Fruit fly (Drosophila melanogaster) whole organism, adult: ENCODE data around the gene CG33648.

Experiments
- CG11617 ChIP-seq: fragments of 200-800 bp; sonication (Bioruptor generic); optimal IDR thresholded peaks from 2 replicates; lab custom pipeline; 2017; ENCODE audit warnings: mild to moderate bottlenecking, missing biosample characterization, missing genetic modification reagents, missing genetic modification characterization
- CG12768 ChIP-seq: fragments of 200-800 bp; sonication (Bioruptor generic); optimal IDR thresholded peaks from 2 replicates; lab custom pipeline; 2017; ENCODE audit warnings: missing biosample characterization, missing genetic modification characterization, mild to moderate bottlenecking, moderate library complexity, missing genetic modification reagents
- CG14711 ChIP-seq: fragments of 200-800 bp; sonication (Bioruptor generic); optimal IDR thresholded peaks from 2 replicates; lab custom pipeline; 2018; ENCODE audit warnings: missing biosample characterization, mild to moderate bottlenecking, missing genetic modification characterization, moderate library complexity
- CG1620 ChIP-seq: fragments of 200-800 bp; sonication (Bioruptor generic); optimal IDR thresholded peaks from 2 replicates; lab custom pipeline; 2016; ENCODE audit warnings: missing biosample characterization, missing genetic modification characterization
- CG33017 ChIP-seq: fragments of 200-800 bp; sonication (Bioruptor generic); optimal IDR thresholded peaks from 2 replicates; lab custom pipeline; 2018; ENCODE audit warnings: missing biosample characterization, mild to moderate bottlenecking, missing genetic modification characterization, moderate library complexity
- CG5204 ChIP-seq: fragments of 200-800 bp; sonication (Bioruptor generic); optimal IDR thresholded peaks from 2 replicates; lab custom pipeline; 2016; ENCODE audit warnings: missing biosample characterization, missing genetic modification characterization
- CG7045 ChIP-seq: fragments of 200-800 bp; sonication (Bioruptor generic); optimal IDR thresholded peaks from 2 replicates; lab custom pipeline; 2017; ENCODE audit warnings: missing biosample characterization, mild to moderate bottlenecking, missing genetic modification characterization
- CG7101 ChIP-seq: fragments of 200-800 bp; sonication (Bioruptor generic); optimal IDR thresholded peaks from 2 replicates; lab custom pipeline; 2018; ENCODE audit warnings: missing biosample characterization, mild to moderate bottlenecking, missing genetic modification characterization, moderate library complexity
- Clk ChIP-seq: fragments of 200-800 bp; sonication (Bioruptor generic); optimal IDR thresholded peaks from 2 replicates; lab custom pipeline; 2017; ENCODE audit warnings: missing biosample characterization, missing genetic modification characterization
- Crg-1 ChIP-seq: fragments of 200-800 bp; sonication (Bioruptor generic); optimal IDR thresholded peaks from 2 replicates; lab custom pipeline; 2016; ENCODE audit warnings: missing biosample characterization, missing genetic modification characterization
- Hr96 ChIP-seq: fragments of 200-800 bp; sonication (Bioruptor generic); optimal IDR thresholded peaks from 2 replicates; lab custom pipeline; 2016; ENCODE audit warnings: missing biosample characterization, missing genetic modification characterization
- Mnt ChIP-seq: fragments of 200-800 bp; sonication (Bioruptor generic); optimal IDR thresholded peaks from 2 replicates; lab custom pipeline; 2016; ENCODE audit warnings: missing biosample characterization, mild to moderate bottlenecking, missing genetic modification characterization
- bab1 ChIP-seq: fragments of 200-800 bp; sonication (Bioruptor generic); optimal IDR thresholded peaks from 3 replicates; lab custom pipeline; 2019; ENCODE audit warnings: missing biosample characterization, mild to moderate bottlenecking, missing genetic modification characterization, moderate library complexity
- cic ChIP-seq: fragments of 200-800 bp; sonication (Bioruptor generic); optimal IDR thresholded peaks from 2 replicates; lab custom pipeline; 2017; ENCODE audit warnings: missing biosample characterization, mild to moderate bottlenecking, missing genetic modification characterization, moderate library complexity
- cnc ChIP-seq, 2 experiments: fragments of >200 bp; optimal IDR thresholded peaks; 2 replicates each; lab custom pipeline; 2017
- kay ChIP-seq: fragments of 200-800 bp; sonication (Bioruptor generic); peaks from one replicate; lab custom pipeline; 2016; ENCODE audit warnings: missing biosample characterization, missing genetic modification characterization, borderline replicate concordance
- ovo ChIP-seq: fragments of 200-800 bp; sonication (Bioruptor generic); optimal IDR thresholded peaks from 2 replicates; lab custom pipeline; 2016; ENCODE audit warnings: missing biosample characterization, missing genetic modification characterization
- pad ChIP-seq: fragments of 200-800 bp; sonication (Bioruptor generic); optimal IDR thresholded peaks from 3 replicates; lab custom pipeline; 2017; ENCODE audit warnings: missing biosample characterization, missing genetic modification characterization, mild to moderate bottlenecking, moderate library complexity, missing genetic modification reagents
- tj ChIP-seq: fragments of 200-800 bp; sonication (Bioruptor generic); optimal IDR thresholded peaks from 3 replicates; lab custom pipeline; 2017; ENCODE audit warnings: missing biosample characterization, mild to moderate bottlenecking, missing genetic modification characterization, moderate library complexity
- toe ChIP-seq: fragments of 200-800 bp; sonication (Bioruptor generic); optimal IDR thresholded peaks from 2 replicates; lab custom pipeline; 2016; ENCODE audit warnings: missing biosample characterization, missing genetic modification characterization

CG33648 gene

DNA sequence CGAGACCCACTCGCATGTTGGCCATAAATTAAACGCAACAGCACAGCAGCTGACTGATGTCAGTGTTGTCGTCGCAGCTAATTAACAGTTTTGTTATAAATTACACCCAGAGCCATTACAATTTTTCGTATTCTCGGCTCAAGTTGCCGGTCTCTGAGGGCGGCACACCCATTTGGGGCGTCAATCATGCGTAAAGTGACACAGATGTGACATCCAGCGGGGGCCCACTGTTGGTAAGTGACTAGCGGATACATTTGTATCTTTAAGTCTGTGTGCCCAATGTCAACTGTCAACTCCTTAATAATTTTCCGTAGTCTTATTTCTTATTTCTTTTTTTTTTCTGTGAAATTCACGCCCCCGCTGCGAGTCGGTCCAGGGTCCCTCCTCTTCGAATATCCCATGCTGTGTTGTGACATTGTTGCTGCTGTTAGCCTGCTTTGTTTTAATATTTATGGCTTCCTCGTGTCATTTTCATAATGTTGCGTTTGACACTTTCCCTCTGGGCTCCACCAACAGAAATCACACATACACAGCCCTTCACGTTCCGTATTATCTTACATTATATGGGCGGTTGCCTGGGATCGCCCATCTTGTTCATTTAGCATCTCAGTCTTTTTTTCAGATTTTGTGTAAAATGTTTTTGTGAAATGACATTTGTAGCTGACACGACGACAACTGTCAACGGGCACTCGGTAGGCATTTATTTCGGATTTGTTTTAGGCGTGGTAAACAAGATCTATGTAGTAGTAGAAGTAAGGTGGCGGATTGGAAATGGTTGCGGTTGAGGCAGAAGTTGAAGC is 26.5 kb upstream of the CG33648 start:
- TF ChIP-seq cnc (optimal IDR thresholded peaks at IDR 0.05; lab: Kevin White, UChicago) (no peak), Mnt (GFP tag; lab: Kevin White, UChicago) (no peak)

DNA sequence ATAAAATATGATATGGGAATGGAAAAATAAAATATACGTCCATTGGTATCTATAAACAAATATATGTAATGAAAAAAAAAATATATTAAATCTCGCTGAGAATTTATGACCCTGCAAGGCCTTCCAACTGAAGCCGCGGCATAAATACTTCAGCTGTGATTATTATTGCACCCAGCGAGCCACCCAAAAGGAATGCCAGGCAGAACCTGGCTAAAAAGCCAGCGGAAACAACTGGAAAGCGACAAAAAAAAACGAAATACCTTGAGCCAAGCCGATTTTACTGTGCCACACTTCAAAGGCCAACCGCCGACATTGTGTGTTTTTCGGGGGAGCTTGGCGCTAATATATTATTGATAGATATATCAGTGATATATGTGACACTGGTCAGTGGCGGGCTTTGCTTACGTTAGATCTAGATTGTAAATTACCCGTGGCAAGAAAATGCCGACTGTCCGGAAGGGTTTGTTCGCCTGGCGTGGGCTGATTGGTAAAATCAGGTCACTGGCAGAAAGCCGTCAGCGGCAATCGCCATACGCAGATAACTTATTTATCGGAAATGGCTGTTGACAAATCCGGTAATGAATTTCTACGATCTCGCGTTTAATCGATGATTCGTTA is 25.6 kb upstream of the CG33648 start:
- TF ChIP-seq tj (GFP tag; lab: Kevin White, UChicago) (no peak), ovo (GFP tag; lab: Kevin White, UChicago) (no peak), CG7101 (no peak), CG14711 (tag; lab: Kevin White, UChicago) (no peak), toe (GFP tag; lab: Kevin White, UChicago) (no peak), CG5204 (GFP tag; lab: Kevin White, UChicago) (no peak), pad (GFP tag; lab: Kevin White, UChicago) (no peak), Hr96 (GFP tag; lab: Kevin White, UChicago) (no peak), Clk (GFP tag; lab: Kevin White, UChicago) (no peak), CG7045 (GFP tag; lab: Kevin White, UChicago) (no peak), cnc (optimal IDR thresholded peaks at IDR 0.05; lab: Kevin White, UChicago) (no peak), CG12768 (GFP tag; lab: Kevin White, UChicago) (no peak), bab1 (GFP tag; lab: Kevin White, UChicago) (no peak), kay (GFP tag; lab: Kevin White, UChicago) (no peak), Crg-1 (GFP tag; lab: Kevin White, UChicago) (no peak), cic (GFP tag; lab: Kevin White, UChicago) (no peak)

DNA sequence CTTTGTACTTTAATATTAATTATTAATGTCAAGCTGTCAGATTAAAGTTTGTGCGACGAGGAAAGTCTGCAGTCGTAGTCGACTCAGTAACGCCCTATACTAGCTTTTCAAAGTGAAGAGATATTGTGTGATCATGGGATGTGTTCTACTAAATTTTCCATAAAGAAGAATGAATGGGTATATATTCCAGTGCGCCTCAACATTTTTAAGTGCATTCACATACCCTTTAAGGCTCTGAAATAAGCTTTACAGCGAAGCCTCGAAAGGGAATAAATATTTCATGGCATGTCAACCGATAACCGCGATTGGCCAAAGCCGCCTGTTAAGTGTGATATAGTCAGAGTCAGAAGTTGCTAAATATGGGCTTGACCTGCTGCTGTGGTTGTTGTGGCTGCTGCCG is 25.0 kb upstream of the CG33648 start:
- no peak for TF ChIP-seq Hr96 (GFP tag; lab: Kevin White, UChicago)
- no peak for TF ChIP-seq Mnt (GFP tag; lab: Kevin White, UChicago)
- TF ChIP-seq CG12768 (GFP tag; lab: Kevin White, UChicago): no peak
- no peak for TF ChIP-seq CG7101
- no peak for TF ChIP-seq CG7045 (GFP tag; lab: Kevin White, UChicago)
- TF ChIP-seq Crg-1 (GFP tag; lab: Kevin White, UChicago): no peak

DNA sequence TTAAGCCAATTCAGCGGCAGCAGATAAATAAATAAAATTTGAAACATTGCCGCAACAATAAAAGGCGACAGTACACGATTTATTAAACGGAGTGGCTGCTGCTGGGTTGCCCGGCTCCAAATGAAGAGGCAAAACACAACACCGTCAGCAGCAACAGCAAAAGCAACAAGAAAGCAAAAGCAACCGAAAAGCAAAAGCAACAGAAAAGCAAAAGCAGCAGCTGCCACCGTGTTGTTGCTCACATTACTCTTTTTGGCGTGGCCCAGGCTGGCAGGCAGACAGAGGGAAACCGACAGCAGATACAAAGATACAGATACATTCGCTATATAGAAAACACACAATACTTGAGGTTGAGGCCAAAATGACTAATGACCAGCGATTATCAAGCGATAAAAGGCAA is 24.6 kb upstream of the CG33648 start:
- TF ChIP-seq CG14711 (tag; lab: Kevin White, UChicago): no peak
- no peak for TF ChIP-seq CG1620 (GFP tag; lab: Kevin White, UChicago)
- TF ChIP-seq bab1 (GFP tag; lab: Kevin White, UChicago): no peak

DNA sequence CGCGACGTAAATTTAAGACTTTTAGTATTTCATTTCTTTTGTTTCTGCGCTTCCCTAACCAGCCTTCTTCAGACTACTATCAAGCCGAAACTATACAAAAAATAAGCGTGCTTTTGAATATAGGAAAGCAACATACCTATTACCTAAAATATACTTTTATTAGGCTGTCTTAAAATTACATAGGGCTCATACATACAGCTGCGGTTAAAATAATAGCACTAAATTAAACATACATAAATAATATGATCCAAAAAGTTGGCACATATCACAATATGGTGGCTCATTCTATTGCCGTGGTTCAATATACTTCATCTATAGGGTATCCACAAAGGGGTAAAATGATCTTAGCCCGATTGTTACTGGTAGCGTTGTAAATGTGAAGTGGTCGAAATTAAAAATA is 23.7 kb upstream of the CG33648 start:
- TF ChIP-seq CG11617 (no peak), CG1620 (GFP tag; lab: Kevin White, UChicago) (no peak), CG14711 (tag; lab: Kevin White, UChicago) (no peak), cic (GFP tag; lab: Kevin White, UChicago) (no peak), CG7101 (no peak), bab1 (GFP tag; lab: Kevin White, UChicago) (no peak), Mnt (GFP tag; lab: Kevin White, UChicago) (no peak), CG12768 (GFP tag; lab: Kevin White, UChicago) (no peak), CG5204 (GFP tag; lab: Kevin White, UChicago) (no peak), ovo (GFP tag; lab: Kevin White, UChicago) (no peak), pad (GFP tag; lab: Kevin White, UChicago) (no peak)

DNA sequence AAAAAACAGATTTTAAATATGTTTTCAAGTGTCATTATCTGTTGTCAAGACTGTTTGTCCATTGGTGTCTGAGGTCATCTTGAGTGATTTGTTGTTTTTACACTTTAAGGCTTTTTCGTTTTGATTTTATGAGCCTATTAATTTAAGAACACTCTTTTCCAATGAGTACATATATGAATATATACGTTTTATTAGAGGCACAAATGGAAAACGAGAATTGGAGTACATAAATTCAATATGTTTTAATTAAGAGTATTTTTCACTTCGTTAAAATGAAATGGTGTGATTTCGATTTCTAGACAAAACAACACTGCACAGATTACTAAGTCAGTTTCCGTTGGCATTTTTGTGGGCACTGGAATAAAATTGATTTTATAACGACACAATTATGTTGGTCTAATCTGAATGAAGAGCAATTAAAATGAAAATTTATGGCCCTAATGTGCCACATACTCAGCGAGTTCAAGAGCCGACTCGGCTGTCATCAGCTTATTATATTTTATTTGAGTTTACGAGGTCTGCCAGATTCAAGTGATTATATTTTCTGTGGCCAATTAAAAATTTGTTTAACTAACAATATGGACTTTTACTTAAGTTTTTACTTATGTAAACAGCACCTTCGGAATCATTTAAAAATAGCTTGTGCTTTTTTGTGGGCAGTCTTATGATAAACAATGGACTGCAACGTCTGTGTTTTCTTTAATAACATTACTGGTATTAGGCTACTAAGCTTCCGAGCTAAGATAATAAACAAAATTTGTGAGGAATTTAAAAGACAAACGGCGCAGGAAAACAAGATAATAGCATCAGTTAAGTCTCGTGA is 22.8 kb upstream of the CG33648 start:
- TF ChIP-seq cic (GFP tag; lab: Kevin White, UChicago) (no peak), tj (GFP tag; lab: Kevin White, UChicago) (no peak), Mnt (GFP tag; lab: Kevin White, UChicago) (no peak), pad (GFP tag; lab: Kevin White, UChicago) (peak; percentile 5), CG7101 (peak; percentile 21), CG11617 (peak; percentile 27), CG14711 (tag; lab: Kevin White, UChicago) (peak; percentile 23), CG7045 (GFP tag; lab: Kevin White, UChicago) (peak; percentile 64), cnc (optimal IDR thresholded peaks at IDR 0.05; lab: Kevin White, UChicago) (no peak), Clk (GFP tag; lab: Kevin White, UChicago) (no peak), CG5204 (GFP tag; lab: Kevin White, UChicago) (no peak), toe (GFP tag; lab: Kevin White, UChicago) (peak; percentile 3), CG33017 (tag; lab: Kevin White, UChicago) (no peak), Crg-1 (GFP tag; lab: Kevin White, UChicago) (peak; percentile 51), Hr96 (GFP tag; lab: Kevin White, UChicago) (no peak), ovo (GFP tag; lab: Kevin White, UChicago) (no peak), CG1620 (GFP tag; lab: Kevin White, UChicago) (no peak), CG12768 (GFP tag; lab: Kevin White, UChicago) (peak; percentile 40), kay (GFP tag; lab: Kevin White, UChicago) (no peak), bab1 (GFP tag; lab: Kevin White, UChicago) (no peak)
